Fruit fly (Drosophila melanogaster): ENCODE results near the gene CG13003.
A peak's percentile ranks its signal among the peaks of the same experiment; 100 is the strongest.

Gene CG13003

DNA sequence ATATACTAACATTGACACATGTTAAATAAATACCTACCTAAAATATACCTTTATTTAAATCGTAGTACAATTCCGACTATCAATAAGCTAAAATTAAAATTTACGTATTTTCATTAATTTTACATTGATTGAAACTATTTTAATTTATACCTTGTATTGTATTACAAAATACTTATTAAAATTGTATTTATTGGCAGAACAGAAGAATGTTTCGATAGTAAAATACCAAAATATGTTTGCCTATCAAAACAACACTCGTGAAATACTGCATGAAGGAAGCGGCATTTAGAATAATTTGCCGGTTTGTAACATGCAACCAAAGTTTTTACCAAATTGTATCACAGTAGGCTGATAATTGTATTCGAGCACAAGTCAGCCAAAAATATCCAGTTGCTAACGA lies 10.2 kb upstream of the CG13003 start, which contains the start of the genes DENR and CG4880 (continued):
- TF ChIP-seq CG15601 (tag; optimal IDR thresholded peaks at IDR 0.05) (no peak), Med (GFP tag) (no peak), jumu (GFP tag; optimal IDR thresholded peaks at IDR 0.05) (no peak), unc-4 (GFP tag; IDR thresholded peaks at IDR 0.05; ENCODE audit: partially characterized antibody) (peak; percentile 54; the same call in 1 of the 2 replicates), CG16813 (GFP tag; IDR thresholded peaks at IDR 0.05; ENCODE audit: partially characterized antibody) (peak; percentile 49; the same call in 2 of the 3 replicates), Dll (GFP tag; IDR thresholded peaks at IDR 0.05; ENCODE audit: partially characterized antibody) (peak; percentile 74), B-H2 (GFP tag; optimal IDR thresholded peaks at IDR 0.05) (no peak), hbn (GFP tag; IDR thresholded peaks at IDR 0.05; ENCODE audit: partially characterized antibody) (peak; percentile 42; the same call in 1 of the 2 replicates), CG4617 (GFP tag; optimal IDR thresholded peaks at IDR 0.05; ENCODE audit: borderline replicate concordance) (no peak), bab2 (GFP tag; optimal IDR thresholded peaks at IDR 0.05) (no peak), CG13287 (GFP tag; IDR thresholded peaks at IDR 0.05; ENCODE audit: partially characterized antibody) (peak; percentile 73), CG9797 (GFP tag; optimal IDR thresholded peaks at IDR 0.05) (peak; percentile 10), CG6654 (GFP tag; optimal IDR thresholded peaks at IDR 0.05) (no peak), Dbx (GFP tag; IDR thresholded peaks at IDR 0.05) (no peak), CG1603 (tag; optimal IDR thresholded peaks at IDR 0.05) (no peak), CG7745 (tag; optimal IDR thresholded peaks at IDR 0.05) (no peak), CG14710 (tag; optimal IDR thresholded peaks at IDR 0.05) (peak; percentile 36), insv (GFP tag; optimal IDR thresholded peaks at IDR 0.05) (no peak), knrl (GFP tag; IDR thresholded peaks at IDR 0.05; ENCODE audit: partially characterized antibody) (peak; percentile 49; the same call in 2 of the 3 replicates), inv (GFP tag; IDR thresholded peaks at IDR 0.05; ENCODE audit: partially characterized antibody) (peak; percentile 35; the same call in 1 of the 2 replicates), CG2202 (tag; optimal IDR thresholded peaks at IDR 0.05) (no peak), CG34224 (GFP tag; IDR thresholded peaks at IDR 0.05; ENCODE audit: partially characterized antibody) (no peak; the same call in 2 of the 3 replicates), Oli (tag; optimal IDR thresholded peaks at IDR 0.05) (no peak), CG6791 (GFP tag; IDR thresholded peaks at IDR 0.05; ENCODE audit: partially characterized antibody) (no peak), CG2712 (tag; optimal IDR thresholded peaks at IDR 0.05) (no peak), trh (GFP tag; optimal IDR thresholded peaks at IDR 0.05) (no peak), oc (tag; optimal IDR thresholded peaks at IDR 0.05) (no peak), slou (GFP tag; optimal IDR thresholded peaks at IDR 0.05) (no peak), BEAF-32 (GFP tag; optimal IDR thresholded peaks at IDR 0.05) (peak; percentile 74), CG3407 (GFP tag; optimal IDR thresholded peaks at IDR 0.05) (no peak), Scr (GFP tag; IDR thresholded peaks at IDR 0.05; ENCODE audit: partially characterized antibody) (peak; percentile 66), CG15269 (tag; optimal IDR thresholded peaks at IDR 0.05) (no peak), MBD-R2 (GFP tag; IDR thresholded peaks at IDR 0.05) (peak; percentile 7; the same call in 1 of the 2 replicates), CG8924 (tag; optimal IDR thresholded peaks at IDR 0.05) (no peak), Sry-δ (GFP tag; optimal IDR thresholded peaks at IDR 0.05) (no peak), Dp (GFP tag; optimal IDR thresholded peaks at IDR 0.05) (peak; percentile 16), slbo (GFP tag; IDR thresholded peaks at IDR 0.05) (no peak), CG5180 (GFP tag; optimal IDR thresholded peaks at IDR 0.05) (no peak), sd (tag; optimal IDR thresholded peaks at IDR 0.05) (peak; percentile 0), wor (GFP tag; IDR thresholded peaks at IDR 0.05) (no peak), CG12219 (GFP tag; optimal IDR thresholded peaks at IDR 0.05) (no peak)
